Fruit fly (Drosophila melanogaster): ENCODE results near the gene CG5958.

DNA sequence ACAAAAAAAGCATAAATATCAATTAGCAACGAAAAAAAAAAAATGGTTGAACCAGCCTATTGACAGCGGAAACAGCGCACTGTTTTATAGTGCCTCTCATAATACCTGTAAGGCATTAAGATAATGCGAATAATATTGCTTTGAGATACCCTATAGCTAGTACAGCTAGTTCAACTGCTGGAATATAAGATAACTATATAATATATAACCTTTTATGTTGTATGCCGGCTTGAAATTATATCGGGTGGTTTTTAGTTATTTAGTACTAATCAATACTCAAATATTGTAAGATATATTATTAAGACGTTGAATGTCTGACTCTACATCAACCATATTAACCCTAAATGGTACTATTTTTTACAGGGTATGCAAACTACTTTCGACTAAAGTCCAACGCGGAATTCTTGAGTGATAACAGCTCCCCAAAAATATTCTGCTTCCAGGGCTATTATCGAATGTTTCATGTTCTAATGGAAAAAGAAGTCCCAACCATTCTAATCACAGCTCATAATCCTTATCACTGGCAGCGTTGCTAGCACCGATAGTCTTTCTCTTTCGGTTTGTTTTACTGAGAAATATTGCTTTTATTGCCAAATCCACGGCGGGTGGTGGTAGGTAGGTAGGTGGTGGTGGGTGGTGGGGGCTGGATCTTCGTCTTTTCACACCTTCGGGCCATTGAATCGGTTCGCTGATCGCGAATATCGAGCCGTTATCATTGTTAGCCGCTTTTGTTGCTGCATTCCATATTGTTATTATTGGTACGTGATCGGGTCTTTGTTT lies 831 bp upstream of the CG5958 start:
- TF ChIP-seq CG1620 (GFP tag; optimal IDR thresholded peaks at IDR 0.05): peak; percentile 43
- TF ChIP-seq CG14711 (tag; optimal IDR thresholded peaks at IDR 0.05): peak; percentile 60
- TF ChIP-seq CG11617 (GFP tag; optimal IDR thresholded peaks at IDR 0.05): peak; percentile 84
- TF ChIP-seq pad (GFP tag; optimal IDR thresholded peaks at IDR 0.05): peak; percentile 31
- peak; percentile 71 for TF ChIP-seq tj (GFP tag; optimal IDR thresholded peaks at IDR 0.05)
